Fruit fly (Drosophila melanogaster): ENCODE measurements around the gene Proc.

The Proc gene

dm6 chr2L:7851609-7852008 is 19.6 kb downstream of the Proc start (continued):
- peak; percentile 21 for TF ChIP-seq CG3281 (GFP tag; optimal IDR thresholded peaks at IDR 0.05)
- TF ChIP-seq B-H1 (GFP tag; IDR thresholded peaks at IDR 0.05), result no peak
- TF ChIP-seq CG4730 (GFP tag; IDR thresholded peaks at IDR 0.05), result no peak
- no peak for TF ChIP-seq jumu (GFP tag; optimal IDR thresholded peaks at IDR 0.05)
- peak; percentile 38 for TF ChIP-seq Ssrp (tag; optimal IDR thresholded peaks at IDR 0.05)
- TF ChIP-seq salm (tag; optimal IDR thresholded peaks at IDR 0.05), result no peak
- TF ChIP-seq CG6854 (GFP tag; optimal IDR thresholded peaks at IDR 0.05), result no peak
- peak; percentile 29 for TF ChIP-seq CG14710 (tag; optimal IDR thresholded peaks at IDR 0.05)
- peak; percentile 59 for TF ChIP-seq CG10979 (tag; optimal IDR thresholded peaks at IDR 0.05)
- TF ChIP-seq CG15696 (tag; optimal IDR thresholded peaks at IDR 0.05), result no peak
- no peak for TF ChIP-seq CG13894 (tag; optimal IDR thresholded peaks at IDR 0.05)
- TF ChIP-seq CG12391 (tag; optimal IDR thresholded peaks at IDR 0.05), result peak; percentile 39
- peak in 1 of 3 experiments; percentile 23 for TF ChIP-seq lola (GFP tag; optimal IDR thresholded peaks at IDR 0.05)
- TF ChIP-seq HmgZ (tag; optimal IDR thresholded peaks at IDR 0.05), result no peak
- TF ChIP-seq CG14441 (GFP tag; IDR thresholded peaks at IDR 0.05), result 0 out of 2 replicates have a peak, but pooled peaks have one; percentile 40
- TF ChIP-seq CG2129 (GFP tag; IDR thresholded peaks at IDR 0.05; ENCODE audit: partially characterized antibody), result no peak
- TF ChIP-seq ind (GFP tag; optimal IDR thresholded peaks at IDR 0.05), result no peak
- no peak for TF ChIP-seq Taf1 (GFP tag; IDR thresholded peaks at IDR 0.05)
- peak; percentile 37 for TF ChIP-seq fd96Cb (tag; optimal IDR thresholded peaks at IDR 0.05)
- no peak for TF ChIP-seq so (GFP tag; IDR thresholded peaks at IDR 0.05)
- TF ChIP-seq CG1832 (GFP tag; optimal IDR thresholded peaks at IDR 0.05), result no peak
- TF ChIP-seq tx (GFP tag; optimal IDR thresholded peaks at IDR 0.05), result no peak
- no peak for TF ChIP-seq CG10654 (GFP tag; optimal IDR thresholded peaks at IDR 0.05)
- TF ChIP-seq kah (GFP tag; optimal IDR thresholded peaks at IDR 0.05), result no peak
- TF ChIP-seq Bdp1 (GFP tag; optimal IDR thresholded peaks at IDR 0.05), result no peak
- 0 out of 2 replicates have a peak, but pooled peaks have one; percentile 7 for TF ChIP-seq ranshi (GFP tag; IDR thresholded peaks at IDR 0.05)
- no peak for TF ChIP-seq Dad (GFP tag; optimal IDR thresholded peaks at IDR 0.05)
- TF ChIP-seq CG9727 (GFP tag; optimal IDR thresholded peaks at IDR 0.05), result peak; percentile 48
- peak; percentile 22 for TF ChIP-seq CG6813 (GFP tag; optimal IDR thresholded peaks at IDR 0.05)
- TF ChIP-seq dmrt11E (tag; optimal IDR thresholded peaks at IDR 0.05), result peak; percentile 26
- no peak for TF ChIP-seq CG12769 (tag; optimal IDR thresholded peaks at IDR 0.05)
- peak; percentile 61; the same call in 1 of the 2 replicates for TF ChIP-seq Xrp1 (GFP tag; IDR thresholded peaks at IDR 0.05)
- peak; percentile 25 for TF ChIP-seq CG17829 (tag; optimal IDR thresholded peaks at IDR 0.05)
- no peak for TF ChIP-seq CG16813 (GFP tag; IDR thresholded peaks at IDR 0.05; ENCODE audit: partially characterized antibody)
- TF ChIP-seq CG11398 (GFP tag; optimal IDR thresholded peaks at IDR 0.05), result no peak
- no peak for TF ChIP-seq NK7.1 (GFP tag; optimal IDR thresholded peaks at IDR 0.05)
- peak; percentile 34 for TF ChIP-seq CG8924 (tag; optimal IDR thresholded peaks at IDR 0.05)
- TF ChIP-seq CG17186 (GFP tag; optimal IDR thresholded peaks at IDR 0.05), result no peak
- no peak for TF ChIP-seq CG31224 (GFP tag; IDR thresholded peaks at IDR 0.05)
- peak; percentile 68 for TF ChIP-seq CG31441 (GFP tag; IDR thresholded peaks at IDR 0.05)
- peak; percentile 52 for TF ChIP-seq HLH3B (GFP tag; IDR thresholded peaks at IDR 0.05)
- no peak for TF ChIP-seq HHEX (GFP tag; optimal IDR thresholded peaks at IDR 0.05)
- TF ChIP-seq Xbp1 (GFP tag; optimal IDR thresholded peaks at IDR 0.05), result peak; percentile 23
- TF ChIP-seq CG10267 (tag; optimal IDR thresholded peaks at IDR 0.05), result peak; percentile 29
- TF ChIP-seq CG6689 (GFP tag; IDR thresholded peaks at IDR 0.05), result peak; percentile 30; the same call in 1 of the 2 replicates
- TF ChIP-seq ttk (GFP tag; IDR thresholded peaks at IDR 0.05), result no peak
- 0 out of 2 replicates have a peak, but pooled peaks have one; percentile 14 for TF ChIP-seq Atf6 (GFP tag; IDR thresholded peaks at IDR 0.05)
- TF ChIP-seq CG2678 (tag; optimal IDR thresholded peaks at IDR 0.05), result peak; percentile 65
- no peak for TF ChIP-seq repo (GFP tag; optimal IDR thresholded peaks at IDR 0.05)
- TF ChIP-seq tna (GFP tag; IDR thresholded peaks at IDR 0.05; ENCODE audit: partially characterized antibody), result no peak

Data from whole organism, embryonic.